Worm (Caenorhabditis elegans) whole organism, young adult: Measurements from ENCODE around the gene srg-34.

Source experiments
- C17E4.6 ChIP-seq: fragments of 200-800 bp; sonication (Bioruptor generic); IDR thresholded peaks from 2 replicates; pipeline ENCODE4 v1.3.6; 2022; ENCODE audit warnings: missing genetic modification reagents, missing genetic modification characterization, missing compliant biosample characterization
- D2030.7 ChIP-seq: fragments of 200-800 bp; sonication (Bioruptor generic); IDR thresholded peaks from 2 replicates; pipeline ENCODE4 v1.3.6; 2022; ENCODE audit warnings: missing genetic modification reagents, missing genetic modification characterization, missing compliant biosample characterization
- F10E7.11 ChIP-seq: sonication (generic microtip); optimal IDR thresholded peaks from 2 replicates; lab custom pipeline; 2017; ENCODE audit warnings: mild to moderate bottlenecking, missing genetic modification characterization, moderate library complexity, missing compliant biosample characterization
- F37B4.10 ChIP-seq: fragments of 200-800 bp; sonication (Bioruptor generic); IDR thresholded peaks from 2 replicates; pipeline ENCODE4 v1.3.6; 2022; ENCODE audit warnings: missing genetic modification characterization, missing compliant biosample characterization
- F55B11.4 ChIP-seq: sonication (generic microtip); optimal IDR thresholded peaks from 2 replicates; lab custom pipeline; 2016; ENCODE audit warnings: missing compliant biosample characterization, missing genetic modification characterization, borderline replicate concordance; ENCODE audit not compliant: insufficient read depth
- T26A5.8 ChIP-seq: sonication (generic microtip); optimal IDR thresholded peaks from 2 replicates; lab custom pipeline; 2016; ENCODE audit warnings: missing genetic modification characterization, missing compliant biosample characterization
- Y53G8AR.9 ChIP-seq: fragments of 200-800 bp; sonication (Bioruptor generic); conservative IDR thresholded peaks from 2 replicates; pipeline ENCODE4 v1.3.6; 2022; ENCODE audit warnings: missing genetic modification reagents, missing genetic modification characterization, missing compliant biosample characterization
- ZK185.1 ChIP-seq: sonication (generic microtip); optimal IDR thresholded peaks from 2 replicates; lab custom pipeline; 2016; ENCODE audit warnings: mild to moderate bottlenecking, missing genetic modification characterization, missing compliant biosample characterization; ENCODE audit not compliant: poor library complexity, severe bottlenecking
- ama-1 ChIP-seq, 3 experiments: fragments of 150-350 bp in 1 of 3; sonication (generic microtip) in 2 of 3; optimal IDR thresholded peaks; 2 replicates each; lab custom pipeline; 2014 to 2018; ENCODE audit warnings: missing biosample characterization in 2 of 3, missing genetic modification characterization in 2 of 3, missing genetic modification reagents in 2 of 3
- aptf-2 ChIP-seq: fragments of 200-800 bp; sonication (Bioruptor generic); conservative IDR thresholded peaks from 2 replicates; pipeline ENCODE4 v1.3.6; 2022; ENCODE audit warnings: missing genetic modification reagents, missing genetic modification characterization, missing compliant biosample characterization
- aptf-3 ChIP-seq: fragments of 200-800 bp; sonication (Bioruptor generic); IDR thresholded peaks from 2 replicates; pipeline ENCODE4 v1.3.6; 2022; ENCODE audit warnings: missing genetic modification characterization, missing compliant biosample characterization
- attf-5 ChIP-seq: fragments of 200-800 bp; sonication (Bioruptor generic); optimal IDR thresholded peaks from 2 replicates; lab custom pipeline; 2018; ENCODE audit warnings: mild to moderate bottlenecking, missing genetic modification characterization, missing compliant biosample characterization
- bed-1 ChIP-seq: fragments of 200-800 bp; sonication (Bioruptor generic); IDR thresholded peaks from 2 replicates; pipeline ENCODE4 v1.3.6; 2022; ENCODE audit warnings: missing genetic modification reagents, missing genetic modification characterization, missing compliant biosample characterization
- ccch-3 ChIP-seq: fragments of 200-800 bp; sonication (Bioruptor generic); optimal IDR thresholded peaks from 2 replicates; lab custom pipeline; 2018; ENCODE audit warnings: mild to moderate bottlenecking, missing genetic modification characterization, missing compliant biosample characterization
- cebp-1 ChIP-seq, 2 experiments: fragments of 200-800 bp in 1 of 2; sonication (Bioruptor generic) in 1 of 2; sonication (generic microtip) in 1 of 2; IDR thresholded peaks in 1 of 2; optimal IDR thresholded peaks in 1 of 2; 2 replicates each; pipeline versions ENCODE4 v1.3.6 to Lab custom; 2017 to 2022; ENCODE audit warnings: missing compliant biosample characterization in 2 of 2, missing genetic modification characterization in 2 of 2, mild to moderate bottlenecking in 1 of 2, missing genetic modification reagents in 1 of 2, moderate library complexity in 1 of 2
- ceh-58 ChIP-seq: fragments of 200-800 bp; sonication (Bioruptor generic); IDR thresholded peaks from 2 replicates; pipeline ENCODE4 v1.3.6; 2022; ENCODE audit warnings: missing genetic modification characterization, missing compliant biosample characterization
- die-1 ChIP-seq: sonication (generic microtip); optimal IDR thresholded peaks from 2 replicates; lab custom pipeline; 2016; ENCODE audit warnings: missing genotype, mild to moderate bottlenecking, missing genetic modification characterization, missing compliant biosample characterization
- egl-18 ChIP-seq: fragments of 200-800 bp; sonication (Bioruptor generic); IDR thresholded peaks from 2 replicates; pipeline ENCODE4 v1.3.6; 2022; ENCODE audit warnings: missing genetic modification reagents, missing genetic modification characterization, missing compliant biosample characterization
- him-1 ChIP-seq: sonication (generic microtip); optimal IDR thresholded peaks from 2 replicates; lab custom pipeline; 2016; ENCODE audit warnings: missing genotype, missing genetic modification reagents, missing genetic modification characterization, missing compliant biosample characterization
- hsf-1 ChIP-seq: fragments of 200-800 bp; sonication (Bioruptor generic); IDR thresholded peaks from 2 replicates; pipeline ENCODE4 v1.3.6; 2022; ENCODE audit warnings: missing genetic modification reagents, missing genetic modification characterization, missing compliant biosample characterization
- let-526 ChIP-seq: fragments of 200-800 bp; sonication (Bioruptor generic); IDR thresholded peaks from 2 replicates; pipeline ENCODE4 v1.3.6; 2022; ENCODE audit warnings: missing genetic modification reagents, missing genetic modification characterization, missing compliant biosample characterization
- let-607 ChIP-seq, 2 experiments: fragments of 200-800 bp in 1 of 2; sonication (Bioruptor generic) in 1 of 2; sonication (generic microtip) in 1 of 2; optimal IDR thresholded peaks; 2 replicates each; lab custom pipeline; 2016 to 2018; ENCODE audit warnings: mild to moderate bottlenecking in 2 of 2, missing compliant biosample characterization in 2 of 2, missing genetic modification characterization in 2 of 2, moderate library complexity in 2 of 2, missing genotype in 1 of 2
- lin-35 ChIP-seq, 3 experiments: fragments of 150-350 bp in 2 of 3; sonication (generic microtip) in 1 of 3; optimal IDR thresholded peaks; 2 replicates each; lab custom pipeline; 2014 to 2018; ENCODE audit warnings: missing biosample characterization in 3 of 3, missing genetic modification characterization in 3 of 3, missing genetic modification reagents in 3 of 3
- lsy-27 ChIP-seq: sonication (generic microtip); optimal IDR thresholded peaks from 2 replicates; lab custom pipeline; 2017; ENCODE audit warnings: missing genetic modification characterization, mild to moderate bottlenecking, missing compliant biosample characterization, antibody characterized with exemption, missing genotype, borderline replicate concordance; ENCODE audit not compliant: insufficient read depth
- madf-10 ChIP-seq: sonication (generic microtip); optimal IDR thresholded peaks from 2 replicates; lab custom pipeline; 2016; ENCODE audit warnings: mild to moderate bottlenecking, missing genetic modification characterization, missing compliant biosample characterization
- madf-3 ChIP-seq: fragments of 200-800 bp; sonication (Bioruptor generic); IDR thresholded peaks from 2 replicates; pipeline ENCODE4 v1.3.6; 2022; ENCODE audit warnings: missing genetic modification reagents, missing genetic modification characterization, missing compliant biosample characterization
- madf-6 ChIP-seq: fragments of 200-800 bp; sonication (Bioruptor generic); IDR thresholded peaks from 2 replicates; pipeline ENCODE4 v1.3.6; 2022; ENCODE audit warnings: missing genetic modification reagents, missing genetic modification characterization, missing compliant biosample characterization
- madf-8 ChIP-seq: fragments of 200-800 bp; sonication (Bioruptor generic); conservative IDR thresholded peaks from 2 replicates; pipeline ENCODE4 v1.3.6; 2022; ENCODE audit warnings: missing genetic modification reagents, missing genetic modification characterization, missing compliant biosample characterization
- mcd-1 ChIP-seq: fragments of 200-800 bp; sonication (Bioruptor generic); IDR thresholded peaks from 2 replicates; pipeline ENCODE4 v1.3.6; 2022; ENCODE audit warnings: missing genetic modification reagents, missing genetic modification characterization, missing compliant biosample characterization
- nhr-179 ChIP-seq: sonication (generic microtip); optimal IDR thresholded peaks from 2 replicates; lab custom pipeline; 2016; ENCODE audit warnings: mild to moderate bottlenecking, missing genetic modification characterization, missing compliant biosample characterization
- repo-1 ChIP-seq: sonication (generic microtip); optimal IDR thresholded peaks from 2 replicates; lab custom pipeline; 2017; ENCODE audit warnings: mild to moderate bottlenecking, missing genetic modification characterization, missing compliant biosample characterization
- sdz-38 ChIP-seq: sonication (generic microtip); optimal IDR thresholded peaks from 2 replicates; lab custom pipeline; 2016; ENCODE audit warnings: missing genotype, missing genetic modification characterization, missing compliant biosample characterization
- snpc-4 ChIP-seq, 5 experiments: fragments of 150-350 bp in 1 of 5; sonication (generic microtip) in 4 of 5; optimal IDR thresholded peaks; 2 replicates each; lab custom pipeline; 2014 to 2018; ENCODE audit warnings: missing genetic modification characterization in 5 of 5, missing biosample characterization in 3 of 5, antibody characterized with exemption in 2 of 5, mild to moderate bottlenecking in 2 of 5, missing compliant biosample characterization in 2 of 5, missing genotype in 2 of 5, moderate library complexity in 2 of 5, missing genetic modification reagents in 1 of 5
- somi-1 ChIP-seq: fragments of 200-800 bp; sonication (Bioruptor generic); optimal IDR thresholded peaks from 2 replicates; lab custom pipeline; 2018; ENCODE audit warnings: mild to moderate bottlenecking, missing genetic modification characterization, missing compliant biosample characterization
- tlf-1 ChIP-seq: fragments of 200-800 bp; sonication (Bioruptor generic); optimal IDR thresholded peaks from 2 replicates; lab custom pipeline; 2018; ENCODE audit warnings: mild to moderate bottlenecking, missing genetic modification characterization, missing compliant biosample characterization
- xnd-1 ChIP-seq: sonication (generic microtip); optimal IDR thresholded peaks from 2 replicates; lab custom pipeline; 2016; ENCODE audit warnings: missing genotype, missing genetic modification reagents, missing genetic modification characterization, missing compliant biosample characterization
- ztf-22 ChIP-seq: fragments of 200-800 bp; sonication (Bioruptor generic); optimal IDR thresholded peaks from 2 replicates; lab custom pipeline; 2018; ENCODE audit warnings: mild to moderate bottlenecking, missing genetic modification characterization, moderate library complexity, missing compliant biosample characterization
- ztf-28 ChIP-seq: fragments of 200-800 bp; sonication (Bioruptor generic); IDR thresholded peaks from 2 replicates; pipeline ENCODE4 v1.3.6; 2022; ENCODE audit warnings: missing genetic modification reagents, missing genetic modification characterization, missing compliant biosample characterization
- ztf-3 ChIP-seq: fragments of 200-800 bp; sonication (Bioruptor generic); optimal IDR thresholded peaks from 2 replicates; lab custom pipeline; 2018; ENCODE audit warnings: mild to moderate bottlenecking, missing genetic modification characterization, missing compliant biosample characterization
- ztf-6 ChIP-seq: fragments of 200-800 bp; sonication (Bioruptor generic); IDR thresholded peaks from 2 replicates; pipeline ENCODE4 v1.3.6; 2022; ENCODE audit warnings: missing genetic modification reagents, missing genetic modification characterization, missing compliant biosample characterization

Gene srg-34

ce11 chrV:18587936-18588335, 23.2 kb upstream of the srg-34 start:
- TF ChIP-seq somi-1 (GFP tag; lab: Kevin White, UChicago) = no peak
- TF ChIP-seq T26A5.8 = no peak
- no peak for TF ChIP-seq C17E4.6 (GFP tag; lab: Robert Waterston, UW)
- no peak for TF ChIP-seq cebp-1 (GFP tag; IDR thresholded peaks at IDR 0.05; lab: Robert Waterston, UW)
- TF ChIP-seq cebp-1 (tag; optimal IDR thresholded peaks at IDR 0.05; lab: Kevin White, UChicago) = no peak
- no peak for TF ChIP-seq xnd-1 (tag; lab: Kevin White, UChicago)
- TF ChIP-seq ztf-22 = no peak
- TF ChIP-seq aptf-2 = no peak
- TF ChIP-seq D2030.7 (GFP tag; lab: Robert Waterston, UW) = no peak
- no peak for TF ChIP-seq him-1 (tag; lab: Kevin White, UChicago)
- no peak for TF ChIP-seq ccch-3 (GFP tag; lab: Kevin White, UChicago)
- no peak for TF ChIP-seq attf-5 (GFP tag; lab: Kevin White, UChicago)
- TF ChIP-seq F37B4.10 (GFP tag; lab: Robert Waterston, UW) = no peak
- no peak for TF ChIP-seq egl-18 (GFP tag; lab: Robert Waterston, UW)
- no peak for TF ChIP-seq ztf-6 (GFP tag; lab: Robert Waterston, UW)
- no peak for TF ChIP-seq madf-3 (GFP tag; lab: Robert Waterston, UW)
- TF ChIP-seq madf-10 (tag; lab: Kevin White, UChicago) = no peak
- no peak for TF ChIP-seq ceh-58 (GFP tag; lab: Robert Waterston, UW)
- TF ChIP-seq ZK185.1 (tag; lab: Kevin White, UChicago) = no peak
- no peak for TF ChIP-seq ztf-28 (GFP tag; lab: Robert Waterston, UW)

ce11 chrV:18586954-18587353, 22.3 kb upstream of the srg-34 start:
- TF ChIP-seq hsf-1 (GFP tag; lab: Robert Waterston, UW) (no peak), F55B11.4 (no peak), C17E4.6 (GFP tag; lab: Robert Waterston, UW) (no peak), madf-8 (no peak)
- TF ChIP-seq, all 124 proteins: peak for 0

- TF ChIP-seq attf-5 (GFP tag; lab: Kevin White, UChicago) (no peak), F10E7.11 (tag; lab: Kevin White, UChicago) (no peak), lsy-27 (no peak)
These were observed 20.4 kb upstream of the srg-34 start for ce11 chrV:18585102-18585501.

ce11 chrV:18582358-18582757, 17.7 kb upstream of the srg-34 start, which contains the start of gene txt-14:
Gene txt-14 (plus strand): TSS chrV:18582658.
- no peak for TF ChIP-seq nhr-179 (tag; lab: Kevin White, UChicago)
- TF ChIP-seq die-1 (tag; lab: Kevin White, UChicago) = no peak
- no peak for TF ChIP-seq let-607 (tag; optimal IDR thresholded peaks at IDR 0.05; lab: Kevin White, UChicago)
- no peak for TF ChIP-seq aptf-3 (GFP tag; lab: Robert Waterston, UW)

- TF ChIP-seq ccch-3 (GFP tag; lab: Kevin White, UChicago) (no peak), tlf-1 (GFP tag; lab: Kevin White, UChicago) (no peak), sdz-38 (tag; lab: Kevin White, UChicago) (no peak), lin-35 (GFP tag; optimal IDR thresholded peaks at IDR 0.05; lab: Kevin White, UChicago) (no peak), Y53G8AR.9 (GFP tag; lab: Robert Waterston, UW) (no peak), ama-1 (optimal IDR thresholded peaks at IDR 0.05; lab: Kevin White, UChicago) (no peak), ama-1 (GFP tag; optimal IDR thresholded peaks at IDR 0.05; lab: Kevin White, UChicago) (no peak), bed-1 (no peak), ztf-3 (GFP tag; lab: Kevin White, UChicago) (no peak), egl-18 (GFP tag; lab: Robert Waterston, UW) (no peak), mcd-1 (GFP tag; lab: Robert Waterston, UW) (no peak), snpc-4 (GFP tag; optimal IDR thresholded peaks at IDR 0.05; lab: Kevin White, UChicago) (no peak), snpc-4 (tag; optimal IDR thresholded peaks at IDR 0.05; lab: Kevin White, UChicago) (no peak), let-526 (GFP tag; lab: Robert Waterston, UW) (no peak), madf-6 (GFP tag; lab: Robert Waterston, UW) (no peak), repo-1 (tag; lab: Kevin White, UChicago) (no peak)
These were observed 16.9 kb upstream of the srg-34 start for ce11 chrV:18581393-18582113.
